Worm (Caenorhabditis elegans) whole organism, midembryonic: ENCODE results near the gene C32B5.15.
"Not testable (repeated sequence)": the region's sequence is repeated elsewhere in the genome, so short reads cannot be mapped to it uniquely, and the experiment has no call there.

Experiments used
- T22C8.4 ChIP-seq: fragments of 200-800 bp; sonication (Bioruptor generic); IDR thresholded peaks from 2 replicates; pipeline ENCODE4 v1.3.6; 2022; ENCODE audit warnings: missing genetic modification characterization, missing compliant biosample characterization
- cog-1 ChIP-seq: sonication (generic microtip); optimal IDR thresholded peaks from 2 replicates; lab custom pipeline; 2016; ENCODE audit warnings: missing genetic modification characterization, missing compliant biosample characterization
- flt-1 ChIP-seq: fragments of 200-800 bp; sonication (Bioruptor generic); IDR thresholded peaks from 2 replicates; pipeline ENCODE4 v1.3.6; 2022; ENCODE audit warnings: missing genetic modification characterization, missing compliant biosample characterization
- klf-2 ChIP-seq: fragments of 200-800 bp; sonication (Bioruptor generic); conservative IDR thresholded peaks from 2 replicates; pipeline ENCODE4 v1.3.6; 2022; ENCODE audit warnings: missing genetic modification reagents, missing genetic modification characterization, missing compliant biosample characterization
- ztf-29 ChIP-seq: fragments of 200-800 bp; sonication (Bioruptor generic); IDR thresholded peaks from 2 replicates; pipeline ENCODE4 v1.3.6; 2022; ENCODE audit warnings: missing genetic modification reagents, missing genetic modification characterization, missing compliant biosample characterization

DNA sequence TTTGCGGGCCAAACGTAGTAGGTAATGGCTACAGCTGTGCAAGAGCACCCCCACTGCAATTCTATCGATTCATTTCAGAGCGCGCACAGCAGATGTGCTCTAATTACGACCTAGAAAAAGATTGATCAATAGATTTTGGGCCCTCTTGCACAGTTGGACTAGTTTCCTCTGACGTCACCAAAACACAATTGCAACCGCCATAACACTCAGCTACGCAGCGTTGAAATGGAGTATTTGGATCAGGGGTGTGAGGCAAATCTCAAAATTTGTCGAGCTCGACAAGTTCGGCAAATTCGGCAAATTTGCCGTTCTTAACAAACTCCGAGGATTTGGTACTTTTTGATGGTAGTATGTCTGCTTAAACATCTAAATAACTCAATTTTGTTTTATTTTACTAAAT is 5.8 kb downstream of the C32B5.15 start, which contains the start of gene fbxc-18:
- not testable (repeated sequence) for TF ChIP-seq flt-1 (GFP tag; lab: Robert Waterston, UW); T22C8.4; klf-2 (GFP tag; lab: Robert Waterston, UW); cog-1 (tag; lab: Kevin White, UChicago); ztf-29 (GFP tag; lab: Robert Waterston, UW)
